Worm (Caenorhabditis elegans): ENCODE measurements around the gene srh-243.

DNA sequence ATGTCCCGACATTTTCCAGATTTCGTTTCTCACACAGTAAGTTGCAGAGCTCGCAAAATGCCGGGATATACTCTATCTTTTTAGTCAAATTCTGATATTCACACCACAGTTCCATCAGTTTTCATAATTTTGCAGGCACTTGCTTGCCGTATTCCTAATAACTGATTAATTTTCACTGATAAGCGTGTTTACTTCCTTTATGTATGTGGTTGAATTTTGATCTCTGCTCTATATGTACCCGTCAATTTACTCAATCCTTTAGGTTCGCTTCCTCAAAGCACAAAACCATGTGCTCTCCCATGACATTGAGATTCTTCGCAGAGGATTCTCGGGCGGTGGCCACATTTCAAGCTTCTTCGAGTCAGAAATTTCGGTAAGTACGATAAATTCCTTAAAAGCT is 11.3 kb downstream of the srh-243 start:
- TF ChIP-seq tab-1 (GFP tag; IDR thresholded peaks at IDR 0.05) (no peak), flt-1 (GFP tag; IDR thresholded peaks at IDR 0.05) (no peak), med-1 (GFP tag; optimal IDR thresholded peaks at IDR 0.05; ENCODE audit: insufficient read depth) (no peak), ref-1 (GFP tag; conservative IDR thresholded peaks at IDR 0.05) (no peak), ztf-23 (GFP tag; IDR thresholded peaks at IDR 0.05) (no peak)
